Worm (Caenorhabditis elegans) whole organism, young adult: ENCODE measurements around the gene elo-8.
A peak's percentile ranks its signal among the peaks of the same experiment; 100 is the strongest.

Experiments
- B0019.2 ChIP-seq: fragments of 200-800 bp; sonication (Bioruptor generic); conservative IDR thresholded peaks from 2 replicates; pipeline ENCODE4 v1.3.6; 2022; ENCODE audit warnings: missing genetic modification reagents, missing genetic modification characterization, missing compliant biosample characterization
- B0261.1 ChIP-seq: sonication (generic microtip); optimal IDR thresholded peaks from 2 replicates; lab custom pipeline; 2016; ENCODE audit warnings: mild to moderate bottlenecking, missing genetic modification characterization, moderate library complexity, missing compliant biosample characterization
- C06A6.2 ChIP-seq: fragments of 200-800 bp; sonication (Bioruptor generic); conservative IDR thresholded peaks from 2 replicates; pipeline ENCODE4 v1.3.6; 2022; ENCODE audit warnings: missing genetic modification characterization, missing compliant biosample characterization
- F10E7.11 ChIP-seq: sonication (generic microtip); optimal IDR thresholded peaks from 2 replicates; lab custom pipeline; 2017; ENCODE audit warnings: mild to moderate bottlenecking, missing genetic modification characterization, moderate library complexity, missing compliant biosample characterization
- F23B12.7 ChIP-seq: sonication (generic microtip); optimal IDR thresholded peaks from 2 replicates; lab custom pipeline; 2017; ENCODE audit warnings: missing genetic modification characterization, mild to moderate bottlenecking, missing compliant biosample characterization, antibody characterized with exemption, moderate library complexity; ENCODE audit not compliant: insufficient read depth
- F37B4.10 ChIP-seq: fragments of 200-800 bp; sonication (Bioruptor generic); IDR thresholded peaks from 2 replicates; pipeline ENCODE4 v1.3.6; 2022; ENCODE audit warnings: missing genetic modification characterization, missing compliant biosample characterization
- F49E8.2 ChIP-seq: sonication (generic microtip); optimal IDR thresholded peaks from 3 replicates; lab custom pipeline; 2017; ENCODE audit warnings: missing genetic modification characterization, mild to moderate bottlenecking, missing compliant biosample characterization, antibody characterized with exemption, moderate library complexity; ENCODE audit not compliant: insufficient read depth
- F52B5.7 ChIP-seq: sonication (generic microtip); optimal IDR thresholded peaks from 2 replicates; lab custom pipeline; 2016; ENCODE audit warnings: mild to moderate bottlenecking, missing genetic modification characterization, missing compliant biosample characterization
- F57A8.1 ChIP-seq: fragments of 200-800 bp; sonication (Bioruptor generic); optimal IDR thresholded peaks from 2 replicates; lab custom pipeline; 2018; ENCODE audit warnings: mild to moderate bottlenecking, missing genetic modification characterization, moderate library complexity, missing compliant biosample characterization
- F57C9.4 ChIP-seq: sonication (generic microtip); optimal IDR thresholded peaks from 2 replicates; lab custom pipeline; 2017; ENCODE audit warnings: mild to moderate bottlenecking, missing genetic modification characterization, missing compliant biosample characterization
- Y53F4B.3 ChIP-seq: fragments of 200-800 bp; sonication (Bioruptor generic); IDR thresholded peaks from 2 replicates; pipeline ENCODE4 v1.3.6; 2022; ENCODE audit warnings: missing genetic modification reagents, missing genetic modification characterization, missing compliant biosample characterization
- akir-1 ChIP-seq: fragments of 200-800 bp; sonication (Bioruptor generic); optimal IDR thresholded peaks from 2 replicates; lab custom pipeline; 2018; ENCODE audit warnings: mild to moderate bottlenecking, missing genetic modification characterization, moderate library complexity, missing compliant biosample characterization
- aptf-3 ChIP-seq: fragments of 200-800 bp; sonication (Bioruptor generic); IDR thresholded peaks from 2 replicates; pipeline ENCODE4 v1.3.6; 2022; ENCODE audit warnings: missing genetic modification characterization, missing compliant biosample characterization
- attf-3 ChIP-seq: fragments of 200-800 bp; sonication (Bioruptor generic); conservative IDR thresholded peaks from 2 replicates; pipeline ENCODE4 v1.3.6; 2022; ENCODE audit warnings: missing genetic modification reagents, missing genetic modification characterization, missing compliant biosample characterization
- attf-6 ChIP-seq: fragments of 200-800 bp; sonication (Bioruptor generic); IDR thresholded peaks from 2 replicates; pipeline ENCODE4 v1.3.6; 2022; ENCODE audit warnings: missing genetic modification reagents, missing genetic modification characterization, missing compliant biosample characterization
- bed-1 ChIP-seq: fragments of 200-800 bp; sonication (Bioruptor generic); IDR thresholded peaks from 2 replicates; pipeline ENCODE4 v1.3.6; 2022; ENCODE audit warnings: missing genetic modification reagents, missing genetic modification characterization, missing compliant biosample characterization
- cebp-2 ChIP-seq: fragments of 200-800 bp; sonication (Bioruptor generic); IDR thresholded peaks from 2 replicates; pipeline ENCODE4 v1.3.6; 2022; ENCODE audit warnings: missing genetic modification characterization, missing compliant biosample characterization
- ceh-40 ChIP-seq: fragments of 200-800 bp; sonication (Bioruptor generic); IDR thresholded peaks from 2 replicates; pipeline ENCODE4 v1.3.6; 2022; ENCODE audit warnings: missing genetic modification characterization, missing compliant biosample characterization
- ceh-91 ChIP-seq: fragments of 200-800 bp; sonication (Bioruptor generic); IDR thresholded peaks from 2 replicates; pipeline ENCODE4 v1.3.6; 2022; ENCODE audit warnings: missing genetic modification reagents, missing genetic modification characterization, missing compliant biosample characterization
- dox-1 ChIP-seq: fragments of 200-800 bp; sonication (Bioruptor generic); IDR thresholded peaks from 2 replicates; pipeline ENCODE4 v1.3.6; 2022; ENCODE audit warnings: missing genetic modification reagents, missing genetic modification characterization, missing compliant biosample characterization
- dpl-1 ChIP-seq: fragments of 150-350 bp; optimal IDR thresholded peaks from 2 replicates; lab custom pipeline; 2014; ENCODE audit warnings: missing biosample characterization, missing genetic modification reagents, missing genetic modification characterization
- efl-1 ChIP-seq: fragments of 150-350 bp; optimal IDR thresholded peaks from 2 replicates; lab custom pipeline; 2014; ENCODE audit warnings: missing biosample characterization, missing genetic modification reagents, missing genetic modification characterization
- egl-18 ChIP-seq: fragments of 200-800 bp; sonication (Bioruptor generic); IDR thresholded peaks from 2 replicates; pipeline ENCODE4 v1.3.6; 2022; ENCODE audit warnings: missing genetic modification reagents, missing genetic modification characterization, missing compliant biosample characterization
- him-1 ChIP-seq: sonication (generic microtip); optimal IDR thresholded peaks from 2 replicates; lab custom pipeline; 2016; ENCODE audit warnings: missing genotype, missing genetic modification reagents, missing genetic modification characterization, missing compliant biosample characterization
- hlh-12 ChIP-seq: sonication (generic microtip); optimal IDR thresholded peaks from 2 replicates; lab custom pipeline; 2016; ENCODE audit warnings: missing genetic modification characterization, missing compliant biosample characterization
- hmg-1.2 ChIP-seq: fragments of 200-800 bp; sonication (Bioruptor generic); IDR thresholded peaks from 2 replicates; pipeline ENCODE4 v1.3.6; 2022; ENCODE audit warnings: missing genetic modification reagents, missing genetic modification characterization, missing compliant biosample characterization
- hmg-20 ChIP-seq: fragments of 200-800 bp; sonication (Bioruptor generic); IDR thresholded peaks from 2 replicates; pipeline ENCODE4 v1.3.6; 2022; ENCODE audit warnings: missing genetic modification reagents, missing genetic modification characterization, missing compliant biosample characterization
- let-526 ChIP-seq: fragments of 200-800 bp; sonication (Bioruptor generic); IDR thresholded peaks from 2 replicates; pipeline ENCODE4 v1.3.6; 2022; ENCODE audit warnings: missing genetic modification reagents, missing genetic modification characterization, missing compliant biosample characterization
- lin-35 ChIP-seq, 3 experiments: fragments of 150-350 bp in 2 of 3; sonication (generic microtip) in 1 of 3; optimal IDR thresholded peaks; 2 replicates each; lab custom pipeline; 2014 to 2018; ENCODE audit warnings: missing biosample characterization in 3 of 3, missing genetic modification characterization in 3 of 3, missing genetic modification reagents in 3 of 3
- lin-40 ChIP-seq: sonication (generic microtip); optimal IDR thresholded peaks from 2 replicates; lab custom pipeline; 2016; ENCODE audit warnings: missing genetic modification characterization, mild to moderate bottlenecking, missing compliant biosample characterization, missing genotype, missing genetic modification reagents
- madf-6 ChIP-seq: fragments of 200-800 bp; sonication (Bioruptor generic); IDR thresholded peaks from 2 replicates; pipeline ENCODE4 v1.3.6; 2022; ENCODE audit warnings: missing genetic modification reagents, missing genetic modification characterization, missing compliant biosample characterization
- madf-8 ChIP-seq: fragments of 200-800 bp; sonication (Bioruptor generic); conservative IDR thresholded peaks from 2 replicates; pipeline ENCODE4 v1.3.6; 2022; ENCODE audit warnings: missing genetic modification reagents, missing genetic modification characterization, missing compliant biosample characterization
- mcd-1 ChIP-seq: fragments of 200-800 bp; sonication (Bioruptor generic); IDR thresholded peaks from 2 replicates; pipeline ENCODE4 v1.3.6; 2022; ENCODE audit warnings: missing genetic modification reagents, missing genetic modification characterization, missing compliant biosample characterization
- mel-28 ChIP-seq: sonication (generic microtip); optimal IDR thresholded peaks from 2 replicates; lab custom pipeline; 2016; ENCODE audit warnings: borderline replicate concordance, mild to moderate bottlenecking, missing genetic modification characterization, missing compliant biosample characterization
- mes-4 ChIP-seq: sonication (generic microtip); optimal IDR thresholded peaks from 2 replicates; lab custom pipeline; 2016; ENCODE audit warnings: missing genotype, missing genetic modification characterization, missing compliant biosample characterization
- mxl-1 ChIP-seq: sonication (generic microtip); optimal IDR thresholded peaks from 2 replicates; lab custom pipeline; 2016; ENCODE audit warnings: missing genetic modification characterization, missing compliant biosample characterization
- nfya-2 ChIP-seq: fragments of 200-800 bp; sonication (Bioruptor generic); IDR thresholded peaks from 2 replicates; pipeline ENCODE4 v1.3.6; 2022; ENCODE audit warnings: missing genetic modification reagents, missing genetic modification characterization, missing compliant biosample characterization
- nfyb-1 ChIP-seq: fragments of 200-800 bp; sonication (Bioruptor generic); IDR thresholded peaks from 2 replicates; pipeline ENCODE4 v1.3.6; 2022; ENCODE audit warnings: missing genetic modification reagents, missing genetic modification characterization, missing compliant biosample characterization
- nhr-120 ChIP-seq: fragments of 200-800 bp; sonication (Bioruptor generic); IDR thresholded peaks from 2 replicates; pipeline ENCODE4 v1.3.6; 2022; ENCODE audit warnings: missing genetic modification characterization, missing compliant biosample characterization
- nhr-179 ChIP-seq: sonication (generic microtip); optimal IDR thresholded peaks from 2 replicates; lab custom pipeline; 2016; ENCODE audit warnings: mild to moderate bottlenecking, missing genetic modification characterization, missing compliant biosample characterization
- nhr-27 ChIP-seq: fragments of 200-800 bp; sonication (Bioruptor generic); optimal IDR thresholded peaks from 2 replicates; lab custom pipeline; 2018; ENCODE audit warnings: mild to moderate bottlenecking, missing genetic modification characterization, moderate library complexity, missing compliant biosample characterization
- pbrm-1 ChIP-seq: fragments of 200-800 bp; sonication (Bioruptor generic); IDR thresholded peaks from 2 replicates; pipeline ENCODE4 v1.3.6; 2022; ENCODE audit warnings: missing genetic modification reagents, missing genetic modification characterization, missing compliant biosample characterization
- pha-4 ChIP-seq: fragments of 150-350 bp; sonication (generic microtip); optimal IDR thresholded peaks from 2 replicates; lab custom pipeline; 2014; ENCODE audit warnings: missing biosample characterization, missing genetic modification reagents, missing genetic modification characterization
- rpc-1 ChIP-seq, 2 experiments: fragments of 150-350 bp in 1 of 2; sonication (generic microtip) in 1 of 2; optimal IDR thresholded peaks; 2 replicates each; lab custom pipeline; 2014 to 2018; ENCODE audit warnings: missing biosample characterization in 1 of 2, missing genetic modification characterization in 1 of 2, missing genetic modification reagents in 1 of 2, missing genotype in 1 of 2
- snpc-1.3 ChIP-seq: sonication (generic microtip); optimal IDR thresholded peaks from 2 replicates; lab custom pipeline; 2017; ENCODE audit warnings: missing genetic modification characterization, mild to moderate bottlenecking, missing compliant biosample characterization, antibody characterized with exemption, moderate library complexity, missing genotype, missing genetic modification reagents; ENCODE audit not compliant: insufficient read depth
- sptf-2 ChIP-seq: fragments of 200-800 bp; sonication (Bioruptor generic); optimal IDR thresholded peaks from 2 replicates; lab custom pipeline; 2018; ENCODE audit warnings: mild to moderate bottlenecking, missing genetic modification characterization, missing compliant biosample characterization
- tlf-1 ChIP-seq: fragments of 200-800 bp; sonication (Bioruptor generic); optimal IDR thresholded peaks from 2 replicates; lab custom pipeline; 2018; ENCODE audit warnings: mild to moderate bottlenecking, missing genetic modification characterization, missing compliant biosample characterization
- unc-130 ChIP-seq: sonication (generic microtip); optimal IDR thresholded peaks from 2 replicates; lab custom pipeline; 2016; ENCODE audit warnings: missing genetic modification reagents, missing genetic modification characterization, missing compliant biosample characterization
- xnd-1 ChIP-seq: sonication (generic microtip); optimal IDR thresholded peaks from 2 replicates; lab custom pipeline; 2016; ENCODE audit warnings: missing genotype, missing genetic modification reagents, missing genetic modification characterization, missing compliant biosample characterization
- ztf-28 ChIP-seq: fragments of 200-800 bp; sonication (Bioruptor generic); IDR thresholded peaks from 2 replicates; pipeline ENCODE4 v1.3.6; 2022; ENCODE audit warnings: missing genetic modification reagents, missing genetic modification characterization, missing compliant biosample characterization

The elo-8 gene

DNA sequence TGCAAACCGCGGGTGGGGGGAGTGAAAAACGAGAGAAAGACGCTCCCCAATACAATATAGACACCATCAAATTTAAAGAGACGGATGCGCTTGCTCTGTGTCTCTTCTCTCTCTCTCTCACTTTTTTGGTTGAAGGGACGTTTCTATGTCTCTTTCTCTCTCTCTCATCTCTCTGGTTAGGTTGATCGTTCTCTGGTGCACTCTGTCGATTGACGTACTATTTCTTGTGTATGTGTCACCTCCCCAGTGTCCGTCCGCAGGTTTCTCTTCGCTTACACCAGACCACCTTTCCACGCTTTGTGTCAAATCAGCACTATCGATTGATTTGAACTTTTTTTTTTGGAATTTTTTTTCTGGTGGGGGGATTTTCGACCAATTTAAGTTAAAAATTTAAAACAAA lies 11.6 kb upstream of the elo-8 start (continued):
- TF ChIP-seq F57C9.4 (tag; lab: Kevin White, UChicago) (no peak), madf-8 (GFP tag; lab: Robert Waterston, UW) (no peak), him-1 (tag; lab: Kevin White, UChicago) (no peak), F49E8.2 (no peak), attf-3 (GFP tag; lab: Robert Waterston, UW) (no peak), F10E7.11 (tag; lab: Kevin White, UChicago) (no peak), let-526 (GFP tag; lab: Robert Waterston, UW) (no peak), ztf-28 (GFP tag; lab: Robert Waterston, UW) (no peak), F57A8.1 (GFP tag; lab: Kevin White, UChicago) (no peak), xnd-1 (no peak), mel-28 (tag; lab: Kevin White, UChicago) (no peak), nhr-120 (GFP tag; lab: Robert Waterston, UW) (no peak), aptf-3 (no peak), B0019.2 (GFP tag; lab: Robert Waterston, UW) (no peak), nfya-2 (no peak), attf-6 (no peak), rpc-1 (optimal IDR thresholded peaks at IDR 0.05; lab: Kevin White, UChicago) (no peak), rpc-1 (tag; optimal IDR thresholded peaks at IDR 0.05; lab: Kevin White, UChicago) (no peak), unc-130 (GFP tag; lab: Kevin White, UChicago) (no peak), bed-1 (GFP tag; lab: Robert Waterston, UW) (no peak), B0261.1 (no peak), nfyb-1 (GFP tag; lab: Robert Waterston, UW) (0 out of 2 replicates have a peak, but pooled peaks have one; percentile 49), mcd-1 (GFP tag; lab: Robert Waterston, UW) (no peak), madf-6 (GFP tag; lab: Robert Waterston, UW) (no peak), mes-4 (tag; lab: Kevin White, UChicago) (no peak), pbrm-1 (GFP tag; lab: Robert Waterston, UW) (no peak), cebp-2 (no peak), pha-4 (tag; lab: Kevin White, UChicago) (no peak), tlf-1 (GFP tag; lab: Kevin White, UChicago) (no peak), hlh-12 (tag; lab: Kevin White, UChicago) (no peak), snpc-1.3 (no peak), efl-1 (no peak), F52B5.7 (tag; lab: Kevin White, UChicago) (no peak), akir-1 (no peak), F37B4.10 (GFP tag; lab: Robert Waterston, UW) (no peak), sptf-2 (GFP tag; lab: Kevin White, UChicago) (no peak), nhr-179 (tag; lab: Kevin White, UChicago) (no peak), egl-18 (GFP tag; lab: Robert Waterston, UW) (no peak), F23B12.7 (peak; percentile 71), nhr-27 (tag; lab: Kevin White, UChicago) (no peak), dpl-1 (GFP tag; lab: Kevin White, UChicago) (no peak), hmg-20 (GFP tag; lab: Robert Waterston, UW) (no peak), dox-1 (GFP tag; lab: Robert Waterston, UW) (peak; percentile 81), hmg-1.2 (GFP tag; lab: Robert Waterston, UW) (peak; percentile 54; the same call in 1 of the 2 replicates), ceh-40 (GFP tag; lab: Robert Waterston, UW) (no peak), ceh-91 (GFP tag; lab: Robert Waterston, UW) (no peak), lin-35 (GFP tag; optimal IDR thresholded peaks at IDR 0.05; lab: Kevin White, UChicago) (no peak), lin-40 (tag; lab: Kevin White, UChicago) (peak; percentile 56), C06A6.2 (GFP tag; lab: Robert Waterston, UW) (no peak), mxl-1 (no peak), Y53F4B.3 (GFP tag; lab: Robert Waterston, UW) (no peak)
